Fruit fly (Drosophila melanogaster): ENCODE measurements around the gene CG15353.

DNA sequence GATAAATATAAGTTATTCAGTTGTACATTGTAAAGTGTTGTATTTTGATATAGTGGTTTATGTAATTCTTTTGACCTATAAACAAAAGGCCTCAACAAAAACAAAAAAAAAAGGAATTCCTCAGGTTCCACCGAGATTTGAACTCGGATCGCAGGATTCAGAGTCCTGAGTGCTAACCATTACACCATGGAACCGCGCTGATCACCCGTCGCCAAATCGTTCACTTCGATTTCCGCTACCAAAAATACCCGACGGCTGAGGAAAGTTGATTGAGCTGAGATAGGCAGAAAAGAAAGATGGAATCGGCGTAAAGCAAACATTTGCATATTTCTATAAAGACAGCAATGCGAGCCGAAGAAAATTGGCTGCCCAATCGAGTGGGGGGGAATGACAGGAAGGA lies 6.1 kb upstream of the CG15353 start:
- TF ChIP-seq Pif1A (GFP tag; optimal IDR thresholded peaks at IDR 0.05) (no peak), Pif1B (GFP tag; optimal IDR thresholded peaks at IDR 0.05) (no peak), CG14655 (GFP tag; optimal IDR thresholded peaks at IDR 0.05) (no peak), CG4496 (GFP tag; IDR thresholded peaks at IDR 0.05) (no peak), CG17806 (tag; optimal IDR thresholded peaks at IDR 0.05) (no peak), CG10348 (GFP tag; IDR thresholded peaks at IDR 0.05) (no peak), CG8301 (tag; optimal IDR thresholded peaks at IDR 0.05) (no peak), CG9948 (tag; optimal IDR thresholded peaks at IDR 0.05) (no peak), CG15710 (tag; optimal IDR thresholded peaks at IDR 0.05) (no peak), D1 (tag; optimal IDR thresholded peaks at IDR 0.05) (no peak), EcR (GFP tag; optimal IDR thresholded peaks at IDR 0.05) (no peak), CG12605 (GFP tag; IDR thresholded peaks at IDR 0.05) (no peak)
